Worm (Caenorhabditis elegans) whole organism, early embryonic: ENCODE results near the gene C47E8.9.

Source experiments
- B0310.2 ChIP-seq: sonication (generic microtip); optimal IDR thresholded peaks from 2 replicates; lab custom pipeline; 2016; ENCODE audit warnings: mild to moderate bottlenecking, missing genetic modification characterization, missing compliant biosample characterization
- F13C5.2 ChIP-seq: sonication (generic microtip); optimal IDR thresholded peaks from 2 replicates; lab custom pipeline; 2017; ENCODE audit warnings: mild to moderate bottlenecking, missing genetic modification characterization, inconsistent platforms, missing compliant biosample characterization
- aly-1 ChIP-seq: sonication (generic microtip); optimal IDR thresholded peaks from 2 replicates; lab custom pipeline; 2016; ENCODE audit warnings: missing genetic modification characterization, missing compliant biosample characterization
- ama-1 ChIP-seq: fragments of 150-350 bp; optimal IDR thresholded peaks from 2 replicates; lab custom pipeline; 2014
- ceh-13 ChIP-seq: fragments of 200-800 bp; sonication (Bioruptor generic); optimal IDR thresholded peaks from 2 replicates; lab custom pipeline; 2018; ENCODE audit warnings: mild to moderate bottlenecking, missing genetic modification characterization, missing compliant biosample characterization
- ceh-36 ChIP-seq: sonication (generic microtip); optimal IDR thresholded peaks from 2 replicates; lab custom pipeline; 2016; ENCODE audit warnings: missing genetic modification characterization, inconsistent platforms, missing compliant biosample characterization
- ets-7 ChIP-seq: sonication (generic microtip); optimal IDR thresholded peaks from 2 replicates; lab custom pipeline; 2016; ENCODE audit warnings: missing genotype, missing genetic modification characterization, missing compliant biosample characterization
- flt-1 ChIP-seq: fragments of 200-800 bp; sonication (Bioruptor generic); IDR thresholded peaks from 2 replicates; pipeline ENCODE4 v1.3.6; 2022; ENCODE audit warnings: missing genetic modification characterization, missing compliant biosample characterization
- hmbx-1 ChIP-seq: sonication (generic microtip); optimal IDR thresholded peaks from 2 replicates; lab custom pipeline; 2016; ENCODE audit warnings: mild to moderate bottlenecking, missing genetic modification characterization, missing compliant biosample characterization
- hmg-4 ChIP-seq: fragments of 200-800 bp; sonication (Bioruptor generic); optimal IDR thresholded peaks from 2 replicates; lab custom pipeline; 2018; ENCODE audit warnings: mild to moderate bottlenecking, missing genetic modification characterization, missing compliant biosample characterization
- hnd-1 ChIP-seq: sonication (generic microtip); optimal IDR thresholded peaks from 2 replicates; lab custom pipeline; 2016; ENCODE audit warnings: missing genetic modification characterization, missing compliant biosample characterization
- pes-1 ChIP-seq: fragments of 200-800 bp; sonication (Bioruptor generic); IDR thresholded peaks from 2 replicates; pipeline ENCODE4 v1.3.6; 2022; ENCODE audit warnings: missing genetic modification reagents, missing genetic modification characterization, missing compliant biosample characterization
- scrt-1 ChIP-seq: fragments of 200-800 bp; sonication (Bioruptor generic); IDR thresholded peaks from 2 replicates; pipeline ENCODE4 v1.3.6; 2022; ENCODE audit warnings: missing genetic modification characterization, missing compliant biosample characterization
- sea-1 ChIP-seq: fragments of 200-800 bp; sonication (Bioruptor generic); conservative IDR thresholded peaks from 2 replicates; pipeline ENCODE4 v1.3.6; 2022; ENCODE audit warnings: missing genetic modification characterization, missing compliant biosample characterization
- tbx-11 ChIP-seq: fragments of 200-800 bp; sonication (Bioruptor generic); IDR thresholded peaks from 2 replicates; pipeline ENCODE4 v1.3.6; 2022; ENCODE audit warnings: missing genetic modification characterization, missing compliant biosample characterization
- tbx-37 ChIP-seq: fragments of 200-800 bp; sonication (Bioruptor generic); conservative IDR thresholded peaks from 2 replicates; pipeline ENCODE4 v1.3.6; 2022; ENCODE audit warnings: missing genetic modification reagents, missing genetic modification characterization, missing compliant biosample characterization
- tra-4 ChIP-seq: sonication (generic microtip); optimal IDR thresholded peaks from 2 replicates; lab custom pipeline; 2017; ENCODE audit warnings: missing genetic modification characterization, missing compliant biosample characterization

The C47E8.9 gene

DNA sequence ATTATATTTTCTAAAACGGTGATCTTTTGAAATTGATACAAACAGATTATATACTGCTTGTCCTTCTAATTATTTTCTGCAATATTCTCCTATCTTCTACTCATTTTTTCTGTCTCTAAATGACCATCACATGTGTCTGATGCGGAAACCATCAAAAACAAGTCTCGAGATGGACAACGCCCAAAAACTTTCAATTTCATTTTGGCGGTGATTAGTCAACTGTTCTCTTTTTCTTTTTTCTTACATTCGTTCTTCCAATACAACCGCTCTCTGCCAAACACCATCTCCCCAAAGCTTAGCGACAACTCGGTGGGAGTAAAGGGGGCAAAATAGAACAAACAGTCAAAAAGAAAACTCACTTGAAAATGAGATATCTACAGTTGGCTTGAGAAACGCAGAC lies 29.8 kb upstream of the C47E8.9 start:
- TF ChIP-seq scrt-1 (GFP tag; lab: Robert Waterston, UW) (no peak), ceh-13 (GFP tag; lab: Kevin White, UChicago) (no peak), hmg-4 (GFP tag; lab: Kevin White, UChicago) (no peak), pes-1 (GFP tag; lab: Robert Waterston, UW) (no peak), sea-1 (GFP tag; lab: Robert Waterston, UW) (no peak), ceh-36 (tag; lab: Kevin White, UChicago) (no peak), F13C5.2 (tag; lab: Kevin White, UChicago) (no peak), tra-4 (tag; lab: Kevin White, UChicago) (no peak), tbx-37 (GFP tag; lab: Robert Waterston, UW) (no peak), hmbx-1 (tag; lab: Kevin White, UChicago) (no peak), tbx-11 (GFP tag; lab: Robert Waterston, UW) (no peak), ets-7 (tag; lab: Kevin White, UChicago) (no peak), hnd-1 (tag; lab: Kevin White, UChicago) (no peak), B0310.2 (no peak), flt-1 (GFP tag; lab: Robert Waterston, UW) (no peak), ama-1 (lab: Kevin White, UChicago) (no peak), aly-1 (no peak)

DNA sequence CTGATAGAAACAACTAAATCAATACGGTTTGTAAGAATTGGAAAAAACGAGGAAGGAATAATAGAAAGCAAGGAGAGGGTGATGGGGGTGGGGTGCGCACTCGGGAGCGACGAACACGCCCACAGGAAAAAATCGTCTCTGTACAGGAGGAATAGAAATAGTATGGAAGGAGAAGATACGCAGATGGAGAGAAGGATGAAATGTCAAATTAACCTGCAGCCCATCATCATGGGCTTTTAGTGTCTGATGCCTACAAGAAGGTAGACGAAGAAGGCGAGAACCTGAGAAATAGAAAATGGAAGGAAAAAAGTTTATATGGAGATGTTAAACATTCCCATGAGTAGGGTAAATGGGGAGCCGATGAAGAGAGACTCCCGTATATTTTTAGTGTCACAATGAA lies 28.0 kb upstream of the C47E8.9 start, which contains the start of gene F43D2.6:
Gene F43D2.6, minus strand, starts transcription at position 62 of the 400 bp plus-strand sequence.
- TF ChIP-seq ceh-36 (tag; lab: Kevin White, UChicago) (no peak), B0310.2 (no peak)

DNA sequence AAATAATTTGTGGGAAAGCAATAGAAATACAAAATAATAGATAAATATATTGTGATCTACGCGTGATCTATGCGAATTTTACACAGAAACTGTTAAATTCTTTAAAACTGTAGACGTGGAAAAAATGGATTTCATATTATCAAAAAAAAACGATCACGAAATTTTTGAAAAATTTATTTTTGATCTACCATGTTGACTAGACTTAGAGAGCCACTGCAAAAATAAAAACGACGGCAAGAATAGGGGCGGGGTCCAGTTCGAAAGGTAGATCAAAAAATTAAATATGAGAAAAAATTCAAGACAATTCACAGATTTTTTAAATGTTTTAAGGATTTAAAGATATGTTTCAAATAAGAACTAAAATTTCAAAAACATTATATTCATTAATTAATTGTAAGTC lies 25.0 kb upstream of the C47E8.9 start:
- TF ChIP-seq ceh-13 (GFP tag; lab: Kevin White, UChicago) = no peak
- TF ChIP-seq hmbx-1 (tag; lab: Kevin White, UChicago) = no peak
- TF ChIP-seq tra-4 (tag; lab: Kevin White, UChicago) = no peak
- TF ChIP-seq B0310.2 = no peak
- TF ChIP-seq ama-1 (lab: Kevin White, UChicago) = no peak
- TF ChIP-seq ets-7 (tag; lab: Kevin White, UChicago) = no peak
- TF ChIP-seq flt-1 (GFP tag; lab: Robert Waterston, UW) = no peak
- TF ChIP-seq tbx-11 (GFP tag; lab: Robert Waterston, UW) = no peak
- TF ChIP-seq ceh-36 (tag; lab: Kevin White, UChicago) = no peak
- TF ChIP-seq hmg-4 (GFP tag; lab: Kevin White, UChicago) = no peak
- TF ChIP-seq pes-1 (GFP tag; lab: Robert Waterston, UW) = no peak

DNA sequence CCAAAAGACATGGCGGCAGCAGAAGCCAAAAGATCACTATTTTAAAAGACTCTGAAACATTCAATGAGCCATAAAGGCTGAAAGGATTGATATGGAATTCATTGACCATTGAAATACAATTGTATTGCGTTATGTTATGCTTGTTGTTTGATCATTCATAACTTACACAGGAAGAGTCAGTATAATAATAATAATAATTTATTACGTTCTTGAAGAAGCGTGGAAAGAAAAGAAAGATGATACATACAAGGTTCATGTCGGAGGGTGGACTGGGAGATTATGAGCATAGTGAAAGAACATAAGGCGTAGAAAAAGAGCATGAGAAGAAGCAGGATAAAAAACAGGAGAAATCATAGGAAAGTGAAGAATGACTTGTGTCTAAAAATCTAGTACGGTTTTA lies 23.0 kb upstream of the C47E8.9 start, which contains the start of gene F43D2.7:
Gene F43D2.7, minus strand, starts transcription at position 101 of the 400 bp plus-strand sequence.
- TF ChIP-seq ama-1 (lab: Kevin White, UChicago) (no peak), ceh-13 (GFP tag; lab: Kevin White, UChicago) (no peak), pes-1 (GFP tag; lab: Robert Waterston, UW) (no peak), aly-1 (no peak), ets-7 (tag; lab: Kevin White, UChicago) (no peak), tbx-11 (GFP tag; lab: Robert Waterston, UW) (no peak), sea-1 (GFP tag; lab: Robert Waterston, UW) (no peak), flt-1 (GFP tag; lab: Robert Waterston, UW) (no peak), B0310.2 (no peak), F13C5.2 (tag; lab: Kevin White, UChicago) (no peak), hnd-1 (tag; lab: Kevin White, UChicago) (no peak)

DNA sequence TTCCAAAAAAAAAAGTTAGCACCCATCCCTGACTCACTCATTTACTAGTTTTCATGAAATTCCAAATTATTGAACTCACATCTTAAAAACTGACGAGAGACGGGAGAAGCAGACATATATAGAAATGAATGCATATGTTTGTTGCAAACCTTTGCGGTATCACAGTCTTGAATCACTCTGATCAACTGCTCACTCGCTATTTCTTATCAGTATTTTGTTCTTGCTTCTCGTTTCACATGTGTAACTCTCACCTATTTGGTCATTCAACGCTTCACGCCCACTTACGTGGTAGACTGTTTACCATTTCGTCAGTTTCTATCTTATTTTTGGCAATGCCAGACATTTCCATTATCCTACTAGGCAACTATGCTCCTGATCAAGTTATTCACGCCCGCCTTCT lies 22.3 kb upstream of the C47E8.9 start, which contains the start of gene C54G10.1:
Gene C54G10.1, plus strand, starts transcription at position 333 of the 400 bp plus-strand sequence.
- TF ChIP-seq pes-1 (GFP tag; lab: Robert Waterston, UW) (no peak), scrt-1 (GFP tag; lab: Robert Waterston, UW) (no peak), B0310.2 (no peak), ama-1 (lab: Kevin White, UChicago) (no peak), flt-1 (GFP tag; lab: Robert Waterston, UW) (no peak), tra-4 (tag; lab: Kevin White, UChicago) (no peak)

DNA sequence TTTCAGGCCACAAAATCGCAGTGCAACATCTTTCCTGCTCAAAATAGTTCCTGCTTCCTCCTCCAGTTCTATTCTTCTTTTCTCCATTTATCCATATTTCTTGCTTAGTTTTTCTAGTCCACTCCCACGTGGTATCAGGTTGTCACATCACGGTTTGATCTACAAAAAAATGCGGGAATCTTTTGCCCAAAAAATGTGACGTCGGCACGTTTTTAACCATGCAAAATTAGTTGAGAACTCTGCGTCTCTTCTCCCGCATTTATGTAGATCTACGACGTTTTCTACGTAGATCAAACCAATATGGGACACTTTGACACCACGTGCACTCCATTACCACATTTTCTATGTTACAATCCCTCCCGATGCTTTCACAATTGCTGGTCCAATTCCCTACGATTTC lies 21.1 kb upstream of the C47E8.9 start:
- TF ChIP-seq tbx-11 (GFP tag; lab: Robert Waterston, UW) (no peak), scrt-1 (GFP tag; lab: Robert Waterston, UW) (no peak), pes-1 (GFP tag; lab: Robert Waterston, UW) (no peak), ceh-13 (GFP tag; lab: Kevin White, UChicago) (no peak), sea-1 (GFP tag; lab: Robert Waterston, UW) (no peak), tra-4 (tag; lab: Kevin White, UChicago) (no peak), hmbx-1 (tag; lab: Kevin White, UChicago) (no peak), hnd-1 (tag; lab: Kevin White, UChicago) (no peak), ceh-36 (tag; lab: Kevin White, UChicago) (no peak), aly-1 (no peak), hmg-4 (GFP tag; lab: Kevin White, UChicago) (no peak), tbx-37 (GFP tag; lab: Robert Waterston, UW) (no peak), ets-7 (tag; lab: Kevin White, UChicago) (no peak), F13C5.2 (tag; lab: Kevin White, UChicago) (no peak), flt-1 (GFP tag; lab: Robert Waterston, UW) (no peak)

DNA sequence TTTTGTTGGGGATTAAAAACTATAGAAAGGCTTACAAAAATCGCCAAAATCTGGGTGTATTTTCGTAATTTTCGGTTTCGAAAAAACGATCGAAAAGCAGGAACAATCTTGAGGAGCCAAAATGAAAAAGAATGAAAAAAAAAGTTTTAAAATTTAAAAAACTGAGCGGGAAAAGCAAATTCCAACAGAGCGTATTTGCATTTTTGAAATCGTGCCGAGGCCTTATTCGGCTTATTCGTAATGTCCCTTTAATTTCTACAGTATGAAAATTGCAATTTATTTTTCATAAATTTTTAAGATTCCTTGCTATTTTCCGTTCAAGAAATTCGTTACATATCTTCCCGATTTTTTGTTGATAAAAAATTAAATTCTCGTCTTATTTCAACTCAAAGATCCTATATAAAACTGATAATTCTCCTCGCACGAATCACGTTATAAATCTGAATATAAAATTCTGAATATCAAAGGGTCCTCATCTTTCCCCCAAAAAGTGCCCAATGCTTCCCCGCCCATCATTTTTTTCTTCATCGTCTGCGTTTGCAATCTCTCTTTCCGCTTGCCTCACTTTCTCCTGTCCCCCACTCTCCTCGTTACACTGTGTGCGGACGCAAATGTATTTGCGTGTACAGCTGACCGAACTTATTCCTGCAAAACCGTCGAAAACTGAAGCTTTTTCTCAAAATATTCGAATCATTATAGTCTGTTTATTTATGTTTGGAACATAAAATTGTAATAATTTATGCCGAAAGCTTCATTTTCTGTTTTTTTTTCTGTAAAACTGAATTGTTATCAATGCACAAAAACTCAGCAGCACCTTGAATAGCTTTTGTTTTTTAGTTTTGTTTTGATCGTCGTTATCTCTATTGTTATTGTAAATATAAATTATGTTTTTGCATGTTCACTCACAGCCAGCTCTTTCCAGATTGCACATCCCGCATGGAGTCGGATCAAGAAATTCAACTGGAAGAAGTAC lies 17.0 kb upstream of the C47E8.9 start, which contains the start of the genes rfc-1 and pmp-3:
Gene rfc-1, minus strand, starts transcription at position 163 of the 973 bp plus-strand sequence.
Gene pmp-3, plus strand, starts transcription at position 923 of the 973 bp plus-strand sequence.
- TF ChIP-seq flt-1 (GFP tag; lab: Robert Waterston, UW) = 0 out of 2 replicates have a peak, but pooled peaks have one; percentile 25
- peak; percentile 36 for TF ChIP-seq hmg-4 (GFP tag; lab: Kevin White, UChicago)
- TF ChIP-seq tbx-37 (GFP tag; lab: Robert Waterston, UW) = no peak
- TF ChIP-seq tbx-11 (GFP tag; lab: Robert Waterston, UW) = no peak
